Fruit fly (Drosophila melanogaster) whole organism, embryonic: ENCODE measurements around the gene CG1640.
A peak's percentile ranks its signal among the peaks of the same experiment; 100 is the strongest.

ENCODE experiments used
- Ada2b ChIP-seq: fragments of 200-800 bp; sonication (Bioruptor generic); IDR thresholded peaks from 2 replicates; pipeline ENCODE4 v1.3.6; 2022; ENCODE audit warnings: missing biosample characterization, missing genetic modification characterization
- Atf3 ChIP-seq: fragments of 200-800 bp; sonication (Bioruptor generic); optimal IDR thresholded peaks from 3 replicates; lab custom pipeline; 2016; ENCODE audit warnings: missing biosample characterization, missing genetic modification characterization
- BtbVII ChIP-seq: fragments of 200-800 bp; sonication (Bioruptor generic); optimal IDR thresholded peaks from 3 replicates; lab custom pipeline; 2017; ENCODE audit warnings: missing biosample characterization, mild to moderate bottlenecking, missing genetic modification characterization
- CG11085 ChIP-seq: fragments of 200-800 bp; sonication (Bioruptor generic); IDR thresholded peaks from 2 replicates; pipeline ENCODE4 v1.3.6; 2022; ENCODE audit warnings: missing biosample characterization, missing genetic modification characterization
- CG11398 ChIP-seq: fragments of 200-800 bp; sonication (Bioruptor generic); optimal IDR thresholded peaks from 2 replicates; lab custom pipeline; 2016; ENCODE audit warnings: missing biosample characterization, missing genetic modification characterization
- CG11560 ChIP-seq: fragments of 200-800 bp; sonication (Bioruptor generic); IDR thresholded peaks from 3 replicates; pipeline ENCODE4 v1.3.6; 2022; ENCODE audit warnings: missing biosample characterization, missing genetic modification characterization
- CG12391 ChIP-seq: fragments of 200-800 bp; sonication (Bioruptor generic); optimal IDR thresholded peaks from 3 replicates; lab custom pipeline; 2018; ENCODE audit warnings: missing biosample characterization, mild to moderate bottlenecking, missing genetic modification characterization, moderate library complexity
- CG13296 ChIP-seq: fragments of 200-800 bp; sonication (Bioruptor generic); optimal IDR thresholded peaks from 3 replicates; lab custom pipeline; 2018; ENCODE audit warnings: missing biosample characterization, mild to moderate bottlenecking, missing genetic modification characterization
- CG14050 ChIP-seq: fragments of 200-800 bp; sonication (Bioruptor generic); IDR thresholded peaks from 3 replicates; pipeline ENCODE4 v1.3.6; 2022; ENCODE audit warnings: missing biosample characterization, missing genetic modification characterization
- CG14965 ChIP-seq: fragments of 200-800 bp; sonication (Bioruptor generic); optimal IDR thresholded peaks from 2 replicates; lab custom pipeline; 2016; ENCODE audit warnings: missing biosample characterization, missing genetic modification characterization, borderline replicate concordance
- CG17361 ChIP-seq: fragments of 200-800 bp; sonication (Bioruptor generic); IDR thresholded peaks from 3 replicates; pipeline ENCODE4 v1.3.6; 2022; ENCODE audit warnings: missing biosample characterization, missing genetic modification characterization
- CG1792 ChIP-seq: fragments of 200-800 bp; sonication (Bioruptor generic); optimal IDR thresholded peaks from 2 replicates; lab custom pipeline; 2016; ENCODE audit warnings: missing biosample characterization, missing genetic modification characterization
- CG1832 ChIP-seq: fragments of 200-800 bp; sonication (Bioruptor generic); optimal IDR thresholded peaks from 2 replicates; lab custom pipeline; 2017; ENCODE audit warnings: missing biosample characterization, mild to moderate bottlenecking, missing genetic modification characterization, inconsistent platforms
- CG2129 ChIP-seq: fragments of 200-800 bp; sonication (Bioruptor generic); IDR thresholded peaks from 2 replicates; pipeline ENCODE4 v1.3.6; 2022; ENCODE audit warnings: missing biosample characterization, missing genetic modification characterization; ENCODE audit not compliant: partially characterized antibody
- CG43689 ChIP-seq: fragments of 200-800 bp; sonication (Bioruptor generic); IDR thresholded peaks from 2 replicates; pipeline ENCODE4 v1.3.6; 2022; ENCODE audit warnings: missing biosample characterization, missing genetic modification characterization
- CG4707 ChIP-seq: fragments of 200-800 bp; sonication (Bioruptor generic); optimal IDR thresholded peaks from 2 replicates; lab custom pipeline; 2018; ENCODE audit warnings: missing biosample characterization, mild to moderate bottlenecking, missing genetic modification characterization, moderate library complexity
- CG4820 ChIP-seq: fragments of 200-800 bp; sonication (Bioruptor generic); optimal IDR thresholded peaks from 3 replicates; lab custom pipeline; 2016; ENCODE audit warnings: missing biosample characterization, missing genetic modification characterization
- CG4854 ChIP-seq: fragments of 200-800 bp; sonication (Bioruptor generic); optimal IDR thresholded peaks from 2 replicates; lab custom pipeline; 2016; ENCODE audit warnings: missing biosample characterization, missing genetic modification characterization, inconsistent platforms
- CG6254 ChIP-seq: fragments of 200-800 bp; sonication (Bioruptor generic); optimal IDR thresholded peaks from 3 replicates; lab custom pipeline; 2017; ENCODE audit warnings: mild to moderate bottlenecking, missing biosample characterization, missing genetic modification reagents, missing genetic modification characterization
- CG6272 ChIP-seq: fragments of 200-800 bp; sonication (Bioruptor generic); IDR thresholded peaks from 2 replicates; pipeline ENCODE4 v1.3.6; 2022; ENCODE audit warnings: missing biosample characterization, missing genetic modification characterization
- CG7928 ChIP-seq: fragments of 200-800 bp; sonication (Bioruptor generic); optimal IDR thresholded peaks from 2 replicates; lab custom pipeline; 2017; ENCODE audit warnings: missing biosample characterization, mild to moderate bottlenecking, missing genetic modification characterization
- CG8944 ChIP-seq: fragments of 200-800 bp; sonication (Bioruptor generic); optimal IDR thresholded peaks from 3 replicates; lab custom pipeline; 2016; ENCODE audit warnings: missing biosample characterization, missing genetic modification characterization
- D19A ChIP-seq: fragments of 200-800 bp; optimal IDR thresholded peaks from 3 replicates; lab custom pipeline; 2019; ENCODE audit warnings: missing biosample characterization, mild to moderate bottlenecking, missing genetic modification characterization, moderate library complexity
- Eip74EF ChIP-seq, 2 experiments: fragments of 200-800 bp in 1 of 2; fragments of >200 bp in 1 of 2; sonication (Bioruptor generic) in 1 of 2; optimal IDR thresholded peaks; 2 replicates each; lab custom pipeline; 2017 to 2019; ENCODE audit warnings: missing biosample characterization in 2 of 2, missing genetic modification characterization in 2 of 2, mild to moderate bottlenecking in 1 of 2, moderate library complexity in 1 of 2
- Hmx ChIP-seq: fragments of 200-800 bp; sonication (Bioruptor generic); optimal IDR thresholded peaks from 2 replicates; lab custom pipeline; 2016; ENCODE audit warnings: missing biosample characterization, missing genetic modification characterization
- MTF-1 ChIP-seq: fragments of 200-800 bp; sonication (Bioruptor generic); optimal IDR thresholded peaks from 2 replicates; lab custom pipeline; 2018; ENCODE audit warnings: missing biosample characterization, mild to moderate bottlenecking, missing genetic modification characterization, borderline replicate concordance
- Meics ChIP-seq: fragments of 200-800 bp; sonication (Bioruptor generic); optimal IDR thresholded peaks from 2 replicates; lab custom pipeline; 2017; ENCODE audit warnings: missing biosample characterization, mild to moderate bottlenecking, missing genetic modification characterization
- Rx ChIP-seq: fragments of 200-800 bp; sonication (Bioruptor generic); IDR thresholded peaks from 2 replicates; pipeline ENCODE4 v1.3.6; 2022; ENCODE audit warnings: missing biosample characterization, missing genetic modification characterization
- Six4 ChIP-seq: fragments of 200-800 bp; sonication (Bioruptor generic); optimal IDR thresholded peaks from 2 replicates; lab custom pipeline; 2016; ENCODE audit warnings: missing biosample characterization, missing genetic modification characterization
- Stat92E ChIP-seq, 3 experiments: fragments of >200 bp in 2 of 3; fragments of 200-800 bp in 1 of 3; sonication (Bioruptor generic) in 1 of 3; optimal IDR thresholded peaks; 2 replicates each; lab custom pipeline; 2017 to 2019; ENCODE audit warnings: missing biosample characterization in 3 of 3, missing genetic modification characterization in 3 of 3, mild to moderate bottlenecking in 1 of 3, moderate library complexity in 1 of 3
- Xrp1 ChIP-seq: fragments of 200-800 bp; sonication (Bioruptor generic); IDR thresholded peaks from 2 replicates; pipeline ENCODE4 v1.3.6; 2022; ENCODE audit warnings: missing biosample characterization, missing genetic modification characterization
- aop ChIP-seq: fragments of 200-800 bp; sonication (Bioruptor generic); IDR thresholded peaks from 2 replicates; pipeline ENCODE4 v1.3.6; 2022; ENCODE audit warnings: missing biosample characterization, missing genetic modification characterization
- bab2 ChIP-seq: fragments of 200-800 bp; sonication (Bioruptor generic); optimal IDR thresholded peaks from 2 replicates; lab custom pipeline; 2016; ENCODE audit warnings: missing biosample characterization, missing genetic modification characterization
- bigmax ChIP-seq: fragments of 200-800 bp; sonication (Bioruptor generic); optimal IDR thresholded peaks from 2 replicates; lab custom pipeline; 2018; ENCODE audit warnings: missing biosample characterization, mild to moderate bottlenecking, missing genetic modification characterization
- cas ChIP-seq: fragments of 200-800 bp; sonication (Bioruptor generic); IDR thresholded peaks from 2 replicates; pipeline ENCODE4 v1.3.6; 2022; ENCODE audit warnings: missing biosample characterization, missing genetic modification characterization
- caup ChIP-seq: fragments of 200-800 bp; sonication (Bioruptor generic); optimal IDR thresholded peaks from 3 replicates; lab custom pipeline; 2017; ENCODE audit warnings: missing biosample characterization, mild to moderate bottlenecking, missing genetic modification characterization, moderate library complexity; ENCODE audit not compliant: severe bottlenecking
- cwo ChIP-seq: fragments of 200-800 bp; sonication (Bioruptor generic); optimal IDR thresholded peaks from 3 replicates; lab custom pipeline; 2017; ENCODE audit warnings: missing biosample characterization, missing genetic modification characterization, mild to moderate bottlenecking, moderate library complexity, missing genetic modification reagents
- dimm ChIP-seq: fragments of 200-800 bp; sonication (Bioruptor generic); IDR thresholded peaks from 2 replicates; pipeline ENCODE4 v1.3.6; 2022; ENCODE audit warnings: missing biosample characterization, missing genetic modification characterization
- eyg ChIP-seq: fragments of 200-800 bp; sonication (Bioruptor generic); optimal IDR thresholded peaks from 3 replicates; lab custom pipeline; 2016; ENCODE audit warnings: missing biosample characterization, missing genetic modification characterization
- ken ChIP-seq: fragments of 200-800 bp; sonication (Bioruptor generic); IDR thresholded peaks from 3 replicates; pipeline ENCODE4 v1.3.6; 2022; ENCODE audit warnings: missing biosample characterization, missing genetic modification characterization
- kni ChIP-seq: fragments of 200-800 bp; sonication (Bioruptor generic); optimal IDR thresholded peaks from 3 replicates; lab custom pipeline; 2017; ENCODE audit warnings: mild to moderate bottlenecking, missing biosample characterization, missing genetic modification reagents, missing genetic modification characterization
- mam ChIP-seq: fragments of 200-800 bp; sonication (Bioruptor generic); optimal IDR thresholded peaks from 3 replicates; lab custom pipeline; 2016; ENCODE audit warnings: missing biosample characterization, missing genetic modification characterization
- phol ChIP-seq: fragments of 200-800 bp; sonication (Bioruptor generic); optimal IDR thresholded peaks from 3 replicates; lab custom pipeline; 2018; ENCODE audit warnings: missing biosample characterization, mild to moderate bottlenecking, missing genetic modification characterization, moderate library complexity
- scrt ChIP-seq: fragments of 200-800 bp; sonication (Bioruptor generic); optimal IDR thresholded peaks from 2 replicates; lab custom pipeline; 2018; ENCODE audit warnings: missing biosample characterization, mild to moderate bottlenecking, missing genetic modification characterization, moderate library complexity
- slbo ChIP-seq: fragments of 200-800 bp; sonication (Bioruptor generic); IDR thresholded peaks from 2 replicates; pipeline ENCODE4 v1.3.6; 2022; ENCODE audit warnings: missing biosample characterization, missing genetic modification characterization
- tin ChIP-seq: fragments of 200-800 bp; sonication (Bioruptor generic); optimal IDR thresholded peaks from 3 replicates; lab custom pipeline; 2016; ENCODE audit warnings: missing biosample characterization, missing genetic modification characterization
- tx ChIP-seq: fragments of 200-800 bp; sonication (Bioruptor generic); optimal IDR thresholded peaks from 2 replicates; lab custom pipeline; 2016; ENCODE audit warnings: missing biosample characterization, missing genetic modification characterization
- zfh2 ChIP-seq: fragments of 200-800 bp; sonication (Bioruptor generic); optimal IDR thresholded peaks from 2 replicates; lab custom pipeline; 2016; ENCODE audit warnings: missing biosample characterization, missing genetic modification characterization

Gene CG1640

dm6 chrX:13331814-13332701, 38.3 kb upstream of the CG1640 start (continued):
- TF ChIP-seq CG1832 (no peak), Atf3 (GFP tag; lab: Kevin White, UChicago) (no peak), slbo (peak; percentile 35; the same call in 1 of the 2 replicates), BtbVII (GFP tag; lab: Kevin White, UChicago) (no peak), CG4854 (no peak), CG11085 (no peak), CG8944 (no peak), Meics (GFP tag; lab: Kevin White, UChicago) (no peak), CG17361 (GFP tag; lab: Robert Waterston, UW) (no peak), tin (no peak), Ada2b (GFP tag; lab: Robert Waterston, UW) (no peak), zfh2 (GFP tag; lab: Kevin White, UChicago) (peak; percentile 22)

dm6 chrX:13332702-13333243, 37.6 kb upstream of the CG1640 start:
- TF ChIP-seq cas (GFP tag; lab: Robert Waterston, UW) (no peak), bigmax (no peak), aop (GFP tag; lab: Robert Waterston, UW) (no peak), CG11560 (tag; lab: Robert Waterston, UW) (no peak), CG1792 (GFP tag; lab: Kevin White, UChicago) (no peak), bab2 (GFP tag; lab: Kevin White, UChicago) (peak; percentile 45), eyg (GFP tag; lab: Kevin White, UChicago) (no peak), CG43689 (GFP tag; lab: Robert Waterston, UW) (no peak), mam (GFP tag; lab: Kevin White, UChicago) (peak; percentile 49), CG4820 (GFP tag; lab: Kevin White, UChicago) (no peak), Six4 (no peak), CG6254 (no peak), tin (no peak), cwo (GFP tag; lab: Kevin White, UChicago) (peak; percentile 41), CG12391 (no peak), Rx (GFP tag; lab: Robert Waterston, UW) (0 out of 2 replicates have a peak, but pooled peaks have one; percentile 2), scrt (GFP tag; lab: Kevin White, UChicago) (no peak), CG14965 (GFP tag; lab: Kevin White, UChicago) (no peak), Xrp1 (GFP tag; lab: Robert Waterston, UW) (no peak), D19A (tag; lab: Kevin White, UChicago) (peak; percentile 79), CG11398 (no peak), CG6272 (GFP tag; lab: Robert Waterston, UW) (no peak), CG4707 (no peak), kni (GFP tag; lab: Kevin White, UChicago) (no peak), CG13296 (GFP tag; lab: Kevin White, UChicago) (no peak), CG2129 (GFP tag; lab: Robert Waterston, UW) (no peak), Eip74EF (GFP tag; optimal IDR thresholded peaks at IDR 0.05; lab: Kevin White, UChicago) (no peak), Hmx (no peak), ken (GFP tag; lab: Robert Waterston, UW) (no peak), dimm (no peak), CG7928 (GFP tag; lab: Kevin White, UChicago) (no peak), phol (tag; lab: Kevin White, UChicago) (peak; percentile 2), tx (peak; percentile 27), caup (GFP tag; lab: Kevin White, UChicago) (no peak), CG14050 (GFP tag; lab: Robert Waterston, UW) (no peak), Stat92E (GFP tag; optimal IDR thresholded peaks at IDR 0.05; lab: Kevin White, UChicago) (no peak), MTF-1 (GFP tag; lab: Kevin White, UChicago) (peak; percentile 76)
